Worm (Caenorhabditis elegans): ENCODE results near the gene zim-2.

The zim-2 gene

ce11 chrIV:10577600-10577999 is 22.6 kb downstream of the zim-2 start:
- TF ChIP-seq lin-32 (GFP tag; optimal IDR thresholded peaks at IDR 0.05), result no peak
- TF ChIP-seq sem-2 (GFP tag; optimal IDR thresholded peaks at IDR 0.05), result no peak
- no peak for TF ChIP-seq mep-1 (tag; optimal IDR thresholded peaks at IDR 0.05)
- no peak for TF ChIP-seq flh-1 (GFP tag; optimal IDR thresholded peaks at IDR 0.05)
- TF ChIP-seq nhr-237 (tag; optimal IDR thresholded peaks at IDR 0.05), result no peak
- TF ChIP-seq ceh-43 (GFP tag; optimal IDR thresholded peaks at IDR 0.05), result no peak
- TF ChIP-seq mab-5 (tag; optimal IDR thresholded peaks at IDR 0.05), result no peak
- TF ChIP-seq ceh-83 (GFP tag; optimal IDR thresholded peaks at IDR 0.05), result no peak
- no peak for TF ChIP-seq pha-4 (tag; optimal IDR thresholded peaks at IDR 0.05)
- TF ChIP-seq cnd-1 (tag; optimal IDR thresholded peaks at IDR 0.05), result no peak
- TF ChIP-seq bed-3 (GFP tag; optimal IDR thresholded peaks at IDR 0.05), result no peak
- no peak for TF ChIP-seq nhr-12 (tag; optimal IDR thresholded peaks at IDR 0.05)
- no peak for TF ChIP-seq elt-1 (tag; optimal IDR thresholded peaks at IDR 0.05; ENCODE audit: borderline replicate concordance, insufficient read depth)

DNA sequence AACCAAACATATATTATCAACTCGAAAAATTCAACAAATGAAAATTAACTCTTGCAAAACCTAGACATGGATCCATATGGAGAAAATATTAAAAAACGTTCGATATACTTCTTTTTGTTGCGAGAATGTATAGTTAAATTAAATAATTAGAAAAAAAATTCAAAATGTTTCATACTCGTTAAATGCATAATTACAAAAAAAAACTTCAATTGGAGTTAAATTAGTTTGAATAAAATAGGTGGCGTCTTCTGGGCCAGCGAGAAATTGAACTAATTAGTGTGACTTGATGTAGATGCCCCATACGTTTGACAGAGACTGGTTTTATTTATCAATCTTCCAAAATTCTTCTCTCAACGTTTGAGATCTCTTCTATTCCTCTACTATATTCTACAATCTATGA is 23.3 kb downstream of the zim-2 start, which contains the start of gene lgc-43:
lgc-43 (plus strand) TSS at position 301 of the 400 bp plus-strand sequence.
- peak; percentile 5 for TF ChIP-seq ces-1 (GFP tag; optimal IDR thresholded peaks at IDR 0.05)
- TF ChIP-seq elt-1 (tag; optimal IDR thresholded peaks at IDR 0.05; ENCODE audit: borderline replicate concordance, insufficient read depth), result no peak
- TF ChIP-seq mab-5 (tag; optimal IDR thresholded peaks at IDR 0.05), result no peak
- TF ChIP-seq ham-2 (GFP tag; optimal IDR thresholded peaks at IDR 0.05), result no peak
- TF ChIP-seq pha-4 (tag; optimal IDR thresholded peaks at IDR 0.05), result no peak
- no peak for TF ChIP-seq cnd-1 (tag; optimal IDR thresholded peaks at IDR 0.05)

DNA sequence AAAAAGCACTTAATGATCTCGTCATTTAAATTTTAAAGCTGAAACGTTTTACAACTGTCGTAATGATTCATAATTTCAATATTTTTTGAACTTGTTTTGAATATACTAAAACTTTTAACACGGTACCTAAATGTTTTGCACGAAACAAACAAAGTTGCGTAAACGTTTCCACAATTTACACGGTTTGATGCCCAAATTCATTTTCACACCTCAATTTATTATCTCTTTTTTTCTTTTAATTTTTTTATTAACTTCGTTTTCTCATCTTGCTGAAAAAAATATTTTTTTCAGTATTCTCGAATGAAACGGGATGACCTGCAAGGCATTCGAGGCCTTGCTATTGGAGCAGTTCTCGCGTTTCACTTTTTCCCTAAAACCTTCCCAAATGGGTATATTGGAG is 29.2 kb downstream of the zim-2 start, which contains the start of gene oac-8:
oac-8 (plus strand) TSS at position 301 of the 400 bp plus-strand sequence.
- TF ChIP-seq M03D4.4 (tag; optimal IDR thresholded peaks at IDR 0.05) (no peak), hlh-1 (tag; optimal IDR thresholded peaks at IDR 0.05) (no peak), flh-1 (GFP tag; optimal IDR thresholded peaks at IDR 0.05) (no peak), bed-3 (GFP tag; optimal IDR thresholded peaks at IDR 0.05) (no peak)

DNA sequence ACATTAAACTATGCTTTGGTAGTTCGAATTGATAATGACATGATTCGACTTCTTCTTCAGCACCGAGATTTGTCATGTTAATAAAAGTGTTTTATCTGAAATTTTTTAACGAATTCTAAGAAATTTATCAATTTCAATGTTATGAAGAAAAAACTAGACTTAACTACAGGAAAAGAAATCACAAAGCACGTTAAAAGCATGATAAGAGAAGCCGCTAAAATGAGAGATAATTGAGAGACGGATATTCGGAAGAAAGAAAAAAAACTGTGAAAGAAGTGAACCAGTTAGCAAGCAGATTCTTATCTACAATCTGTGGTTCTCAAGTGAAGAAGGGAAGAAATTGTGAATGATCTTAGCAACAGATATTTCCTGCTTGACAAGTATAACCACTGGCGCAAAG is 34.0 kb downstream of the zim-2 start, which contains the start of gene C43F9.4:
C43F9.4 (minus strand) TSS at position 101 of the 400 bp plus-strand sequence.
- no peak for TF ChIP-seq hlh-1 (tag; optimal IDR thresholded peaks at IDR 0.05)
- no peak for TF ChIP-seq pha-4 (tag; optimal IDR thresholded peaks at IDR 0.05)
- no peak for TF ChIP-seq nhr-76 (tag; optimal IDR thresholded peaks at IDR 0.05)
- no peak for TF ChIP-seq unc-120 (tag; optimal IDR thresholded peaks at IDR 0.05; ENCODE audit: poor library complexity, severe bottlenecking)
- TF ChIP-seq elt-3 (tag; optimal IDR thresholded peaks at IDR 0.05), result no peak
- no peak for TF ChIP-seq flh-1 (GFP tag; optimal IDR thresholded peaks at IDR 0.05)
- no peak for TF ChIP-seq sptf-1 (tag; optimal IDR thresholded peaks at IDR 0.05)
- TF ChIP-seq drap-1 (GFP tag; optimal IDR thresholded peaks at IDR 0.05), result no peak
- no peak for TF ChIP-seq ztf-11 (tag; optimal IDR thresholded peaks at IDR 0.05)
- TF ChIP-seq snpc-4 (tag; optimal IDR thresholded peaks at IDR 0.05), result no peak
- TF ChIP-seq mab-5 (tag; optimal IDR thresholded peaks at IDR 0.05), result no peak
- no peak for TF ChIP-seq ceh-43 (GFP tag; optimal IDR thresholded peaks at IDR 0.05)
- no peak for TF ChIP-seq cnd-1 (tag; optimal IDR thresholded peaks at IDR 0.05)
- TF ChIP-seq nhr-2 (tag; optimal IDR thresholded peaks at IDR 0.05), result no peak
- no peak for TF ChIP-seq unc-39 (tag; optimal IDR thresholded peaks at IDR 0.05)
- no peak for TF ChIP-seq unc-62 (GFP tag; optimal IDR thresholded peaks at IDR 0.05)
- TF ChIP-seq mep-1 (tag; optimal IDR thresholded peaks at IDR 0.05), result no peak

ce11 chrIV:10590649-10591048 is 35.6 kb downstream of the zim-2 start, which contains the start of the genes C43F9.5 and nkb-2:
TSS of gene C43F9.5 (minus strand) at chrIV:10590749.
TSS of gene nkb-2 (plus strand) at chrIV:10590925.
- TF ChIP-seq blmp-1 (tag; optimal IDR thresholded peaks at IDR 0.05), result no peak
- no peak for TF ChIP-seq nhr-28 (tag; optimal IDR thresholded peaks at IDR 0.05)
- TF ChIP-seq elt-1 (tag; optimal IDR thresholded peaks at IDR 0.05; ENCODE audit: borderline replicate concordance, insufficient read depth), result no peak
- no peak for TF ChIP-seq unc-62 (GFP tag; optimal IDR thresholded peaks at IDR 0.05)
- no peak for TF ChIP-seq bed-3 (GFP tag; optimal IDR thresholded peaks at IDR 0.05)
- no peak for TF ChIP-seq lin-32 (GFP tag; optimal IDR thresholded peaks at IDR 0.05)
- no peak for TF ChIP-seq tbx-8 (GFP tag; optimal IDR thresholded peaks at IDR 0.05)
- no peak for TF ChIP-seq sptf-1 (tag; optimal IDR thresholded peaks at IDR 0.05)
- TF ChIP-seq ztf-11 (tag; optimal IDR thresholded peaks at IDR 0.05), result no peak
